Worm (Caenorhabditis elegans) whole organism, early embryonic: ENCODE results near the gene mrps-21.

Experiments
- aly-1 ChIP-seq: sonication (generic microtip); optimal IDR thresholded peaks from 2 replicates; lab custom pipeline; 2016; ENCODE audit warnings: missing genetic modification characterization, missing compliant biosample characterization
- ama-1 ChIP-seq: fragments of 150-350 bp; optimal IDR thresholded peaks from 2 replicates; lab custom pipeline; 2014
- ceh-13 ChIP-seq: fragments of 200-800 bp; sonication (Bioruptor generic); optimal IDR thresholded peaks from 2 replicates; lab custom pipeline; 2018; ENCODE audit warnings: mild to moderate bottlenecking, missing genetic modification characterization, missing compliant biosample characterization
- ceh-36 ChIP-seq: sonication (generic microtip); optimal IDR thresholded peaks from 2 replicates; lab custom pipeline; 2016; ENCODE audit warnings: missing genetic modification characterization, inconsistent platforms, missing compliant biosample characterization
- ets-7 ChIP-seq: sonication (generic microtip); optimal IDR thresholded peaks from 2 replicates; lab custom pipeline; 2016; ENCODE audit warnings: missing genotype, missing genetic modification characterization, missing compliant biosample characterization
- hmbx-1 ChIP-seq: sonication (generic microtip); optimal IDR thresholded peaks from 2 replicates; lab custom pipeline; 2016; ENCODE audit warnings: mild to moderate bottlenecking, missing genetic modification characterization, missing compliant biosample characterization
- hnd-1 ChIP-seq: sonication (generic microtip); optimal IDR thresholded peaks from 2 replicates; lab custom pipeline; 2016; ENCODE audit warnings: missing genetic modification characterization, missing compliant biosample characterization
- scrt-1 ChIP-seq: fragments of 200-800 bp; sonication (Bioruptor generic); IDR thresholded peaks from 2 replicates; pipeline ENCODE4 v1.3.6; 2022; ENCODE audit warnings: missing genetic modification characterization, missing compliant biosample characterization
- tbx-11 ChIP-seq: fragments of 200-800 bp; sonication (Bioruptor generic); IDR thresholded peaks from 2 replicates; pipeline ENCODE4 v1.3.6; 2022; ENCODE audit warnings: missing genetic modification characterization, missing compliant biosample characterization
- tbx-37 ChIP-seq: fragments of 200-800 bp; sonication (Bioruptor generic); conservative IDR thresholded peaks from 2 replicates; pipeline ENCODE4 v1.3.6; 2022; ENCODE audit warnings: missing genetic modification reagents, missing genetic modification characterization, missing compliant biosample characterization
- tra-4 ChIP-seq: sonication (generic microtip); optimal IDR thresholded peaks from 2 replicates; lab custom pipeline; 2017; ENCODE audit warnings: missing genetic modification characterization, missing compliant biosample characterization

DNA sequence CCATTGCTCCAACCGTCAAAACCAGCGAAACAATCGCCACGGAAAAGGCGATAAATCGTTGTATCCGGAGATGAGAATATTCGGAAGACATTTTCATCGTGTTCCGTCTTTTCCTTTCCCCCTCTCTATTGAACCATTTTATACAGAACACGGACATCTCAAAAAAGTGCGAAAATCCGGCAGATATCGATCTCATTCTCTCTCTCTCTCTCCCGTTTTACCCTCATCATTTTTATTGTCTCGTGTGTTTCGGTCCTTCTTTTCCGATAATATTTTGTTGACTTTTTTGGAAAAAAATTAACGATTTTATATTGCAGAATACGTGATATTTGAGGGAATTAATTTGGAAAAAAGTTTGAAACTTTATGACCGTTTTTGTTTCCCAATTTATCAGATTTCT, 49.7 kb downstream of the mrps-21 start, which contains the start of gene col-110:
- TF ChIP-seq ceh-13 (GFP tag; lab: Kevin White, UChicago) (no peak), tra-4 (tag; lab: Kevin White, UChicago) (no peak), hmbx-1 (tag; lab: Kevin White, UChicago) (no peak), aly-1 (tag; lab: Kevin White, UChicago) (no peak), ama-1 (no peak), hnd-1 (no peak), tbx-11 (GFP tag; lab: Robert Waterston, UW) (no peak), tbx-37 (no peak), ets-7 (no peak), ceh-36 (tag; lab: Kevin White, UChicago) (no peak), scrt-1 (no peak)
